Worm (Caenorhabditis elegans) whole organism, early embryonic: ENCODE results near the gene ZK1248.11.

Experiments
- ets-7 ChIP-seq: sonication (generic microtip); optimal IDR thresholded peaks from 2 replicates; lab custom pipeline; 2016; ENCODE audit warnings: missing genotype, missing genetic modification characterization, missing compliant biosample characterization
- pes-1 ChIP-seq: fragments of 200-800 bp; sonication (Bioruptor generic); IDR thresholded peaks from 2 replicates; pipeline ENCODE4 v1.3.6; 2022; ENCODE audit warnings: missing genetic modification reagents, missing genetic modification characterization, missing compliant biosample characterization
- scrt-1 ChIP-seq: fragments of 200-800 bp; sonication (Bioruptor generic); IDR thresholded peaks from 2 replicates; pipeline ENCODE4 v1.3.6; 2022; ENCODE audit warnings: missing genetic modification characterization, missing compliant biosample characterization

- TF ChIP-seq scrt-1 (GFP tag; lab: Robert Waterston, UW) (no peak), pes-1 (no peak), ets-7 (no peak)
Measured at ce11 chrII:5845441-5845840, 17.1 kb upstream of the ZK1248.11 start, which contains the start of the genes ZK1248.17 and H41C03.3.
